Fruit fly (Drosophila melanogaster): ENCODE data around the gene Mhcl.

DNA sequence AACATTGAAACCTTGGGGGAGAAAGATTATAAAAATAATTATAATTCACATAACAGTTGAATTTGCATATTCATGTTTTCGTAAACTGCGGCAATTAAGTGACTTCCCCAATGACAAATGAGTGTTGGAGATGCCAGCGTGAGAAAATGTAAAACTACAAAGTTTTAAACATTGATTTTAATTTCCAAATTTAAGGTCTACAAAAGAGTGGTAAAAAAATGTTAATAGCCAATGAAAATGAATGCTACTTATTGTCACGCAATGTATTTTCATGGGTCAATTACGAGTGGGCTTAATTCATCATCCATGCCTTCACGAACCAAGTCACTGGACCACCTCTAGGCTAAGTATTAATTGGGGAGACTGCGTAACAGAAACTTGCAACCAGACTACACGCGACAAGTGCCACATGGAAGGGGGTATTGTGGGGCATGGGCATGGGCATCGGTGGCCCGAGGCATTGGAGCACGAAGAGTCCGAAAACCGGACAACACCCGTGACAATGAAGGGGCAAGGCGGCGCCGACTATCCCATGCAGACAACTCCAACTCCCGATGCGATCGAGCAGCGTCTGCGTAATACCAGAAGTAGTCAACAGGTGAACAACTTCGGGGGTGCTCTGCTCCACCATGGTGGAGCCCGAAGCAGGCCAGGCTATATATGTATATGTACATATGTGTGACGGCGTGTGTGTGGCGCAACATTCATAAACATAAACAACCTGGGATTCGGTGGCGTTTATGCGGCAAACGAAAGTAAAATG is 56.2 kb downstream of the Mhcl start:
- TF ChIP-seq psq (optimal IDR thresholded peaks at IDR 0.05) (no peak), pan (optimal IDR thresholded peaks at IDR 0.05) (no peak), usp (GFP tag; optimal IDR thresholded peaks at IDR 0.05) (no peak), CG8478 (optimal IDR thresholded peaks at IDR 0.05) (no peak)

All from whole organism.